Worm (Caenorhabditis elegans) whole organism, early embryonic: ENCODE results near the gene tbc-1.

Experiments used
- ama-1 ChIP-seq: fragments of 150-350 bp; optimal IDR thresholded peaks from 2 replicates; lab custom pipeline; 2014
- flt-1 ChIP-seq: fragments of 200-800 bp; sonication (Bioruptor generic); IDR thresholded peaks from 2 replicates; pipeline ENCODE4 v1.3.6; 2022; ENCODE audit warnings: missing genetic modification characterization, missing compliant biosample characterization
- hmbx-1 ChIP-seq: sonication (generic microtip); optimal IDR thresholded peaks from 2 replicates; lab custom pipeline; 2016; ENCODE audit warnings: mild to moderate bottlenecking, missing genetic modification characterization, missing compliant biosample characterization
- hnd-1 ChIP-seq: sonication (generic microtip); optimal IDR thresholded peaks from 2 replicates; lab custom pipeline; 2016; ENCODE audit warnings: missing genetic modification characterization, missing compliant biosample characterization
- scrt-1 ChIP-seq: fragments of 200-800 bp; sonication (Bioruptor generic); IDR thresholded peaks from 2 replicates; pipeline ENCODE4 v1.3.6; 2022; ENCODE audit warnings: missing genetic modification characterization, missing compliant biosample characterization

- TF ChIP-seq flt-1 (no peak), hnd-1 (tag; lab: Kevin White, UChicago) (no peak), hmbx-1 (tag; lab: Kevin White, UChicago) (no peak), ama-1 (lab: Kevin White, UChicago) (no peak), scrt-1 (GFP tag; lab: Robert Waterston, UW) (no peak)
Measured at ce11 chrX:14975467-14976167, 5.1 kb downstream of the tbc-1 start, which contains the start of gene F20D1.3.
